Fruit fly (Drosophila melanogaster) whole organism, prepupa: ENCODE results near the gene CG13457.

ENCODE experiments used
- Blimp-1 ChIP-seq: fragments of 200-800 bp; sonication (Bioruptor generic); optimal IDR thresholded peaks from 3 replicates; lab custom pipeline; 2017; ENCODE audit warnings: missing biosample characterization, missing genetic modification characterization, mild to moderate bottlenecking, moderate library complexity, missing genetic modification reagents
- CG10631 ChIP-seq: fragments of 200-800 bp; sonication (Bioruptor generic); optimal IDR thresholded peaks from 2 replicates; lab custom pipeline; 2016; ENCODE audit warnings: missing biosample characterization, missing genetic modification characterization
- CG10669 ChIP-seq: fragments of 200-800 bp; sonication (Bioruptor generic); optimal IDR thresholded peaks from 3 replicates; lab custom pipeline; 2018; ENCODE audit warnings: missing biosample characterization, mild to moderate bottlenecking, missing genetic modification characterization, moderate library complexity
- CG15336 ChIP-seq: fragments of 200-800 bp; sonication (Bioruptor generic); IDR thresholded peaks from 2 replicates; pipeline ENCODE4 v1.3.6; 2022; ENCODE audit warnings: missing biosample characterization, missing genetic modification characterization
- CG32006 ChIP-seq: fragments of 200-800 bp; sonication (Bioruptor generic); optimal IDR thresholded peaks from 3 replicates; lab custom pipeline; 2017; ENCODE audit warnings: missing biosample characterization, mild to moderate bottlenecking, missing genetic modification characterization
- CG34406 ChIP-seq: fragments of 200-800 bp; sonication (Bioruptor generic); optimal IDR thresholded peaks from 3 replicates; lab custom pipeline; 2016; ENCODE audit warnings: missing biosample characterization, missing genetic modification characterization
- CG3919 ChIP-seq: fragments of 200-800 bp; sonication (Bioruptor generic); optimal IDR thresholded peaks from 3 replicates; lab custom pipeline; 2016; ENCODE audit warnings: missing biosample characterization, missing genetic modification characterization
- CG6163 ChIP-seq: fragments of 200-800 bp; sonication (Bioruptor generic); IDR thresholded peaks from 3 replicates; pipeline ENCODE4 v1.3.6; 2022; ENCODE audit warnings: missing biosample characterization, missing genetic modification characterization
- CG6808 ChIP-seq: fragments of 200-800 bp; sonication (Bioruptor generic); optimal IDR thresholded peaks from 3 replicates; lab custom pipeline; 2017; ENCODE audit warnings: missing biosample characterization, missing genetic modification characterization, mild to moderate bottlenecking, moderate library complexity, missing genetic modification reagents
- CG7368 ChIP-seq: fragments of 200-800 bp; sonication (Bioruptor generic); optimal IDR thresholded peaks from 3 replicates; lab custom pipeline; 2016; ENCODE audit warnings: missing biosample characterization, missing genetic modification characterization
- CG8119 ChIP-seq: fragments of 200-800 bp; sonication (Bioruptor generic); IDR thresholded peaks from 3 replicates; pipeline ENCODE4 v1.3.6; 2022; ENCODE audit warnings: missing biosample characterization, missing genetic modification characterization
- CG8319 ChIP-seq: fragments of 200-800 bp; sonication (Bioruptor generic); optimal IDR thresholded peaks from 3 replicates; lab custom pipeline; 2016; ENCODE audit warnings: missing biosample characterization, missing genetic modification characterization
- CG8632 ChIP-seq: fragments of 200-800 bp; sonication (Bioruptor generic); optimal IDR thresholded peaks from 3 replicates; lab custom pipeline; 2016; ENCODE audit warnings: missing biosample characterization, missing genetic modification characterization
- CG9139 ChIP-seq: fragments of 200-800 bp; sonication (Bioruptor generic); optimal IDR thresholded peaks from 3 replicates; lab custom pipeline; 2017; ENCODE audit warnings: missing biosample characterization, mild to moderate bottlenecking, missing genetic modification characterization
- Eip78C ChIP-seq: fragments of 200-800 bp; sonication (Bioruptor generic); peaks from one replicate; lab custom pipeline; 2016; ENCODE audit warnings: missing biosample characterization, missing genetic modification characterization
- Eip93F ChIP-seq: fragments of 200-800 bp; sonication (Bioruptor generic); optimal IDR thresholded peaks from 2 replicates; lab custom pipeline; 2016; ENCODE audit warnings: missing biosample characterization, mild to moderate bottlenecking, missing genetic modification characterization
- Ets21C ChIP-seq: fragments of 200-800 bp; sonication (Bioruptor generic); optimal IDR thresholded peaks from 3 replicates; lab custom pipeline; 2016; ENCODE audit warnings: missing biosample characterization, missing genetic modification characterization
- Ets96B ChIP-seq: fragments of 200-800 bp; optimal IDR thresholded peaks from 2 replicates; lab custom pipeline; 2019; ENCODE audit warnings: missing biosample characterization, mild to moderate bottlenecking, missing genetic modification characterization, moderate library complexity
- Gug ChIP-seq: fragments of 200-800 bp; sonication (Bioruptor generic); IDR thresholded peaks from 2 replicates; pipeline ENCODE4 v1.3.6; 2022; ENCODE audit warnings: missing biosample characterization, missing genetic modification characterization
- Hr39 ChIP-seq: fragments of 200-800 bp; sonication (Bioruptor generic); optimal IDR thresholded peaks from 2 replicates; lab custom pipeline; 2016; ENCODE audit warnings: missing biosample characterization, missing genetic modification characterization
- Hr4 ChIP-seq: fragments of 200-800 bp; sonication (Bioruptor generic); optimal IDR thresholded peaks from 3 replicates; lab custom pipeline; 2016; ENCODE audit warnings: missing biosample characterization, missing genetic modification characterization
- Lpt ChIP-seq: fragments of 200-800 bp; sonication (Bioruptor generic); optimal IDR thresholded peaks from 3 replicates; lab custom pipeline; 2016; ENCODE audit warnings: missing biosample characterization, missing genetic modification characterization
- Met ChIP-seq: fragments of 200-800 bp; sonication (Bioruptor generic); optimal IDR thresholded peaks from 3 replicates; lab custom pipeline; 2016; ENCODE audit warnings: missing biosample characterization, missing genetic modification characterization
- OdsH ChIP-seq: fragments of 200-800 bp; sonication (Bioruptor generic); optimal IDR thresholded peaks from 3 replicates; lab custom pipeline; 2016; ENCODE audit warnings: missing biosample characterization, missing genetic modification characterization
- Smox ChIP-seq: fragments of 200-800 bp; sonication (Bioruptor generic); optimal IDR thresholded peaks from 3 replicates; lab custom pipeline; 2016; ENCODE audit warnings: missing biosample characterization, missing genetic modification characterization
- achi ChIP-seq: fragments of 200-800 bp; sonication (Bioruptor generic); optimal IDR thresholded peaks from 3 replicates; lab custom pipeline; 2016; ENCODE audit warnings: missing biosample characterization, missing genetic modification characterization
- cyc ChIP-seq: fragments of 200-800 bp; sonication (Bioruptor generic); optimal IDR thresholded peaks from 3 replicates; lab custom pipeline; 2016; ENCODE audit warnings: missing biosample characterization, missing genetic modification characterization
- dsx ChIP-seq: fragments of 200-800 bp; optimal IDR thresholded peaks from 3 replicates; lab custom pipeline; 2019; ENCODE audit warnings: missing biosample characterization, mild to moderate bottlenecking, missing genetic modification characterization, moderate library complexity; ENCODE audit not compliant: poor library complexity, severe bottlenecking
- eg ChIP-seq: fragments of 200-800 bp; sonication (Bioruptor generic); IDR thresholded peaks from 3 replicates; pipeline ENCODE4 v1.3.6; 2022; ENCODE audit warnings: missing biosample characterization, missing genetic modification characterization
- esn ChIP-seq: fragments of 200-800 bp; sonication (Bioruptor generic); optimal IDR thresholded peaks from 2 replicates; lab custom pipeline; 2016; ENCODE audit warnings: missing biosample characterization, mild to moderate bottlenecking, missing genetic modification characterization, moderate library complexity
- fd59A ChIP-seq: fragments of 200-800 bp; sonication (Bioruptor generic); optimal IDR thresholded peaks from 2 replicates; lab custom pipeline; 2017; ENCODE audit warnings: missing biosample characterization, mild to moderate bottlenecking, missing genetic modification characterization, missing genetic modification reagents
- fd85E ChIP-seq: fragments of 200-800 bp; sonication (Bioruptor generic); optimal IDR thresholded peaks from 3 replicates; lab custom pipeline; 2016; ENCODE audit warnings: missing biosample characterization, missing genetic modification characterization
- fkh ChIP-seq: fragments of 200-800 bp; sonication (Bioruptor generic); optimal IDR thresholded peaks from 3 replicates; lab custom pipeline; 2017; ENCODE audit warnings: missing biosample characterization, mild to moderate bottlenecking, missing genetic modification characterization, moderate library complexity
- salr ChIP-seq, 2 experiments: fragments of 200-800 bp; sonication (Bioruptor generic); optimal IDR thresholded peaks; 3 replicates each; lab custom pipeline; 2016 to 2018; ENCODE audit warnings: missing biosample characterization in 2 of 2, missing genetic modification characterization in 2 of 2, mild to moderate bottlenecking in 1 of 2
- spab ChIP-seq: fragments of 200-800 bp; sonication (Bioruptor generic); optimal IDR thresholded peaks from 2 replicates; lab custom pipeline; 2017; ENCODE audit warnings: missing biosample characterization, mild to moderate bottlenecking, missing genetic modification characterization, missing genetic modification reagents
- ss ChIP-seq, 2 experiments: fragments of 200-800 bp; sonication (Bioruptor generic); optimal IDR thresholded peaks; 2 replicates in 1 of 2; 3 replicates in 1 of 2; lab custom pipeline; 2017 to 2018; ENCODE audit warnings: mild to moderate bottlenecking in 2 of 2, missing biosample characterization in 2 of 2, missing genetic modification characterization in 2 of 2, moderate library complexity in 1 of 2
- svp ChIP-seq: fragments of 200-800 bp; sonication (Bioruptor generic); peaks from one replicate; lab custom pipeline; 2016; ENCODE audit warnings: missing biosample characterization, missing genetic modification characterization
- topi ChIP-seq: fragments of 200-800 bp; sonication (Bioruptor generic); optimal IDR thresholded peaks from 3 replicates; lab custom pipeline; 2016; ENCODE audit warnings: missing biosample characterization, missing genetic modification characterization
- vri ChIP-seq: fragments of 200-800 bp; sonication (Bioruptor generic); optimal IDR thresholded peaks from 3 replicates; lab custom pipeline; 2016; ENCODE audit warnings: missing biosample characterization, mild to moderate bottlenecking, missing genetic modification characterization

CG13457 gene

dm6 chr3L:15180816-15181215 is 49.6 kb upstream of the CG13457 start (continued):
- TF ChIP-seq Lpt (no peak), Blimp-1 (GFP tag; lab: Kevin White, UChicago) (peak; percentile 14), esn (GFP tag; lab: Kevin White, UChicago) (peak; percentile 77), Met (GFP tag; lab: Kevin White, UChicago) (peak; percentile 74), Hr4 (GFP tag; lab: Kevin White, UChicago) (no peak), fd59A (GFP tag; lab: Kevin White, UChicago) (peak; percentile 27), Ets96B (tag; lab: Kevin White, UChicago) (peak; percentile 66), Gug (GFP tag; lab: Robert Waterston, UW) (no peak), cyc (GFP tag; lab: Kevin White, UChicago) (peak; percentile 35), topi (GFP tag; lab: Kevin White, UChicago) (peak; percentile 59), fd85E (GFP tag; lab: Kevin White, UChicago) (no peak), vri (GFP tag; lab: Kevin White, UChicago) (peak; percentile 16)

- TF ChIP-seq spab (GFP tag; lab: Kevin White, UChicago) (no peak), CG15336 (GFP tag; lab: Robert Waterston, UW) (no peak), Eip78C (peak; percentile 38), CG8632 (no peak), CG8119 (GFP tag; lab: Robert Waterston, UW) (no peak), svp (peak; percentile 27), fkh (GFP tag; lab: Kevin White, UChicago) (no peak), eg (GFP tag; lab: Robert Waterston, UW) (no peak), CG32006 (GFP tag; lab: Kevin White, UChicago) (peak; percentile 15), CG10669 (GFP tag; lab: Kevin White, UChicago) (no peak), Smox (GFP tag; lab: Kevin White, UChicago) (no peak), CG6163 (GFP tag; lab: Robert Waterston, UW) (no peak), esn (GFP tag; lab: Kevin White, UChicago) (no peak), CG3919 (GFP tag; lab: Kevin White, UChicago) (no peak), CG7368 (GFP tag; lab: Kevin White, UChicago) (no peak), Met (GFP tag; lab: Kevin White, UChicago) (no peak), ss (GFP tag; optimal IDR thresholded peaks at IDR 0.05; lab: Kevin White, UChicago) (no peak), Hr39 (GFP tag; lab: Kevin White, UChicago) (no peak)
Observed at dm6 chr3L:15178618-15179017, 47.4 kb upstream of the CG13457 start.

DNA sequence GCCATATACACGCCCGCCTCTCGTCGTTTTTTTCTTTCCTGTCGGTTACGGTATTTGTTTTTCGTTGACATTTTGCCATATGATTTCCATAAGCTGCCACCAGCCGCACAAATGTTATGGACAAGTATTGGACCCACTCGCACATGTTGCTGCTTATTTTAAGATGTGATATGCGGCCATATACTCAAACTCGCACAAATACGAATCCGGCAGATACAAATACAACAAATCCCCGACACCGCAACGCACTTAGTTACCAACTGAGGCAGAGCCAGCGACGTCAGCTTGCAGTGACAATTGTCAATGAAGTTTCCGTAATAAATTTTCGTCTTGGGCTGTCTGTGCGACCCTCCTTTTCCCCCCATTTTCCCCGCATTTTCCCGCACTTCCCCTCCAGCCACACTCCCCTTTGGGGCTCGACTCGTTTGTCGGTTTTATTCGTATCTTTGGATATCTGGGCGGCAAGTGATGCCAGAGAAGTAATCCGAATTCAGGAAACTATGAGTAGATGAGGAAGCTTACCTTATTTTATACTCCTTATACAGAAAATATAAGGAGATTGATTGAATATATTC is 45.5 kb upstream of the CG13457 start:
- TF ChIP-seq vri (GFP tag; lab: Kevin White, UChicago), result no peak
- TF ChIP-seq achi (GFP tag; lab: Kevin White, UChicago), result no peak
- no peak for TF ChIP-seq Ets21C (GFP tag; lab: Kevin White, UChicago)
- no peak for TF ChIP-seq fd85E (GFP tag; lab: Kevin White, UChicago)
- TF ChIP-seq CG8632, result no peak
- TF ChIP-seq OdsH (GFP tag; lab: Kevin White, UChicago), result no peak
- no peak for TF ChIP-seq topi (GFP tag; lab: Kevin White, UChicago)
- no peak for TF ChIP-seq Hr4 (GFP tag; lab: Kevin White, UChicago)
- TF ChIP-seq CG10669 (GFP tag; lab: Kevin White, UChicago), result no peak
- TF ChIP-seq CG8319 (GFP tag; lab: Kevin White, UChicago), result no peak
- TF ChIP-seq Hr39 (GFP tag; lab: Kevin White, UChicago), result no peak
- TF ChIP-seq CG32006 (GFP tag; lab: Kevin White, UChicago), result peak; percentile 1
- peak; percentile 25; the same call in 2 of the 3 replicates for TF ChIP-seq eg (GFP tag; lab: Robert Waterston, UW)
- TF ChIP-seq dsx, result no peak
- 0 out of 3 replicates have a peak, but pooled peaks have one; percentile 19 for TF ChIP-seq CG6163 (GFP tag; lab: Robert Waterston, UW)
- TF ChIP-seq CG9139 (GFP tag; lab: Kevin White, UChicago), result no peak
- no peak for TF ChIP-seq CG10631 (GFP tag; lab: Kevin White, UChicago)
- no peak for TF ChIP-seq CG15336 (GFP tag; lab: Robert Waterston, UW)
- TF ChIP-seq salr (GFP tag; optimal IDR thresholded peaks at IDR 0.05; lab: Kevin White, UChicago), result peak in 1 of 2 experiments; percentile 3
- TF ChIP-seq Eip93F (GFP tag; lab: Kevin White, UChicago), result no peak
- no peak for TF ChIP-seq CG34406 (GFP tag; lab: Kevin White, UChicago)
- no peak for TF ChIP-seq fkh (GFP tag; lab: Kevin White, UChicago)
- no peak for TF ChIP-seq spab (GFP tag; lab: Kevin White, UChicago)
- peak; percentile 15 for TF ChIP-seq svp
- no peak for TF ChIP-seq CG6808 (GFP tag; lab: Kevin White, UChicago)
- TF ChIP-seq esn (GFP tag; lab: Kevin White, UChicago), result no peak
- TF ChIP-seq, all 60 proteins: peak for 5
